Fruit fly (Drosophila melanogaster) whole organism, prepupa: ENCODE measurements around the gene Sh.
A peak's percentile ranks its signal among the peaks of the same experiment; 100 is the strongest.

Experiments used
- CG10631 ChIP-seq: fragments of 200-800 bp; sonication (Bioruptor generic); optimal IDR thresholded peaks from 2 replicates; lab custom pipeline; 2016; ENCODE audit warnings: missing biosample characterization, missing genetic modification characterization
- CG11294 ChIP-seq: fragments of 200-800 bp; sonication (Bioruptor generic); IDR thresholded peaks from 2 replicates; pipeline ENCODE4 v1.3.6; 2022; ENCODE audit warnings: missing biosample characterization, missing genetic modification characterization
- CG11902 ChIP-seq: fragments of 200-800 bp; sonication (Bioruptor generic); optimal IDR thresholded peaks from 3 replicates; lab custom pipeline; 2016; ENCODE audit warnings: missing biosample characterization, missing genetic modification characterization
- CG15336 ChIP-seq: fragments of 200-800 bp; sonication (Bioruptor generic); IDR thresholded peaks from 2 replicates; pipeline ENCODE4 v1.3.6; 2022; ENCODE audit warnings: missing biosample characterization, missing genetic modification characterization
- CG32006 ChIP-seq: fragments of 200-800 bp; sonication (Bioruptor generic); optimal IDR thresholded peaks from 3 replicates; lab custom pipeline; 2017; ENCODE audit warnings: missing biosample characterization, mild to moderate bottlenecking, missing genetic modification characterization
- CG34406 ChIP-seq: fragments of 200-800 bp; sonication (Bioruptor generic); optimal IDR thresholded peaks from 3 replicates; lab custom pipeline; 2016; ENCODE audit warnings: missing biosample characterization, missing genetic modification characterization
- CG4318 ChIP-seq: fragments of 200-800 bp; sonication (Bioruptor generic); optimal IDR thresholded peaks from 3 replicates; lab custom pipeline; 2017; ENCODE audit warnings: missing biosample characterization, mild to moderate bottlenecking, missing genetic modification characterization
- CG6163 ChIP-seq: fragments of 200-800 bp; sonication (Bioruptor generic); IDR thresholded peaks from 3 replicates; pipeline ENCODE4 v1.3.6; 2022; ENCODE audit warnings: missing biosample characterization, missing genetic modification characterization
- CG6276 ChIP-seq: fragments of 200-800 bp; sonication (Bioruptor generic); optimal IDR thresholded peaks from 2 replicates; lab custom pipeline; 2017; ENCODE audit warnings: missing biosample characterization, mild to moderate bottlenecking, missing genetic modification characterization
- CG8119 ChIP-seq: fragments of 200-800 bp; sonication (Bioruptor generic); IDR thresholded peaks from 3 replicates; pipeline ENCODE4 v1.3.6; 2022; ENCODE audit warnings: missing biosample characterization, missing genetic modification characterization
- CG8319 ChIP-seq: fragments of 200-800 bp; sonication (Bioruptor generic); optimal IDR thresholded peaks from 3 replicates; lab custom pipeline; 2016; ENCODE audit warnings: missing biosample characterization, missing genetic modification characterization
- CG9139 ChIP-seq: fragments of 200-800 bp; sonication (Bioruptor generic); optimal IDR thresholded peaks from 3 replicates; lab custom pipeline; 2017; ENCODE audit warnings: missing biosample characterization, mild to moderate bottlenecking, missing genetic modification characterization
- Eip75B ChIP-seq: fragments of 200-800 bp; sonication (Bioruptor generic); optimal IDR thresholded peaks from 3 replicates; lab custom pipeline; 2016; ENCODE audit warnings: missing biosample characterization, missing genetic modification characterization
- Eip78C ChIP-seq: fragments of 200-800 bp; sonication (Bioruptor generic); peaks from one replicate; lab custom pipeline; 2016; ENCODE audit warnings: missing biosample characterization, missing genetic modification characterization
- Eip93F ChIP-seq: fragments of 200-800 bp; sonication (Bioruptor generic); optimal IDR thresholded peaks from 2 replicates; lab custom pipeline; 2016; ENCODE audit warnings: missing biosample characterization, mild to moderate bottlenecking, missing genetic modification characterization
- Gug ChIP-seq: fragments of 200-800 bp; sonication (Bioruptor generic); IDR thresholded peaks from 2 replicates; pipeline ENCODE4 v1.3.6; 2022; ENCODE audit warnings: missing biosample characterization, missing genetic modification characterization
- Hr39 ChIP-seq: fragments of 200-800 bp; sonication (Bioruptor generic); optimal IDR thresholded peaks from 2 replicates; lab custom pipeline; 2016; ENCODE audit warnings: missing biosample characterization, missing genetic modification characterization
- Lpt ChIP-seq: fragments of 200-800 bp; sonication (Bioruptor generic); optimal IDR thresholded peaks from 3 replicates; lab custom pipeline; 2016; ENCODE audit warnings: missing biosample characterization, missing genetic modification characterization
- Met ChIP-seq: fragments of 200-800 bp; sonication (Bioruptor generic); optimal IDR thresholded peaks from 3 replicates; lab custom pipeline; 2016; ENCODE audit warnings: missing biosample characterization, missing genetic modification characterization
- OdsH ChIP-seq: fragments of 200-800 bp; sonication (Bioruptor generic); optimal IDR thresholded peaks from 3 replicates; lab custom pipeline; 2016; ENCODE audit warnings: missing biosample characterization, missing genetic modification characterization
- dac ChIP-seq: fragments of 200-800 bp; sonication (Bioruptor generic); optimal IDR thresholded peaks from 2 replicates; lab custom pipeline; 2017; ENCODE audit warnings: missing biosample characterization, mild to moderate bottlenecking, missing genetic modification characterization
- eg ChIP-seq: fragments of 200-800 bp; sonication (Bioruptor generic); IDR thresholded peaks from 3 replicates; pipeline ENCODE4 v1.3.6; 2022; ENCODE audit warnings: missing biosample characterization, missing genetic modification characterization
- fd59A ChIP-seq: fragments of 200-800 bp; sonication (Bioruptor generic); optimal IDR thresholded peaks from 2 replicates; lab custom pipeline; 2017; ENCODE audit warnings: missing biosample characterization, mild to moderate bottlenecking, missing genetic modification characterization, missing genetic modification reagents
- fd85E ChIP-seq: fragments of 200-800 bp; sonication (Bioruptor generic); optimal IDR thresholded peaks from 3 replicates; lab custom pipeline; 2016; ENCODE audit warnings: missing biosample characterization, missing genetic modification characterization
- fkh ChIP-seq: fragments of 200-800 bp; sonication (Bioruptor generic); optimal IDR thresholded peaks from 3 replicates; lab custom pipeline; 2017; ENCODE audit warnings: missing biosample characterization, mild to moderate bottlenecking, missing genetic modification characterization, moderate library complexity
- lz ChIP-seq: fragments of 200-800 bp; sonication (Bioruptor generic); optimal IDR thresholded peaks from 3 replicates; lab custom pipeline; 2016; ENCODE audit warnings: missing biosample characterization, missing genetic modification characterization
- net ChIP-seq: fragments of 200-800 bp; sonication (Bioruptor generic); optimal IDR thresholded peaks from 3 replicates; lab custom pipeline; 2016; ENCODE audit warnings: missing biosample characterization, missing genetic modification characterization
- salr ChIP-seq, 2 experiments: fragments of 200-800 bp; sonication (Bioruptor generic); optimal IDR thresholded peaks; 3 replicates each; lab custom pipeline; 2016 to 2018; ENCODE audit warnings: missing biosample characterization in 2 of 2, missing genetic modification characterization in 2 of 2, mild to moderate bottlenecking in 1 of 2
- spab ChIP-seq: fragments of 200-800 bp; sonication (Bioruptor generic); optimal IDR thresholded peaks from 2 replicates; lab custom pipeline; 2017; ENCODE audit warnings: missing biosample characterization, mild to moderate bottlenecking, missing genetic modification characterization, missing genetic modification reagents
- ss ChIP-seq, 2 experiments: fragments of 200-800 bp; sonication (Bioruptor generic); optimal IDR thresholded peaks; 2 replicates in 1 of 2; 3 replicates in 1 of 2; lab custom pipeline; 2017 to 2018; ENCODE audit warnings: mild to moderate bottlenecking in 2 of 2, missing biosample characterization in 2 of 2, missing genetic modification characterization in 2 of 2, moderate library complexity in 1 of 2
- vri ChIP-seq: fragments of 200-800 bp; sonication (Bioruptor generic); optimal IDR thresholded peaks from 3 replicates; lab custom pipeline; 2016; ENCODE audit warnings: missing biosample characterization, mild to moderate bottlenecking, missing genetic modification characterization

Gene Sh

DNA sequence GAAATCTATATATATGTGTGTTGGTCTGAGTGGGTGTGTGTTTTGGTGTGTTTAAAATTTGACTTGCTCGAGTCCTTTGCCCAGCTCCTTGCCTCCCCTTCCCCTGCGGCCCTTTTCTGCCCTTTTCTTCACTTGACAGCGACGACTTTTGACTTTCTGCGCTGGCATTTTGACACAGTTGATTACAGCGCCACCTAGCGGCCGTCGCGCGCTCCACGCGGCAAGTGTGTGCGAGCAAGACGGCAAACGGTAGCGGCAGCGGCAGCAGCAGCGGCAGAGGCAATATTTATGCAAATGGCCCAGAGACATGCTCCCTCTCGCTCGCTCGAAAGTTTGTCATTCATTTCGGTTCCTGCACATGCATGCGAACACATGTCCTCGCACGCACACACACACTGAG, 10.9 kb downstream of the Sh start:
- no peak for TF ChIP-seq fd85E
- TF ChIP-seq CG34406 = no peak
- no peak for TF ChIP-seq vri (GFP tag; lab: Kevin White, UChicago)
- no peak for TF ChIP-seq fkh (GFP tag; lab: Kevin White, UChicago)
- TF ChIP-seq eg = no peak
- no peak for TF ChIP-seq dac (GFP tag; lab: Kevin White, UChicago)
- TF ChIP-seq CG4318 (GFP tag; lab: Kevin White, UChicago) = no peak
- TF ChIP-seq CG11294 (GFP tag; lab: Robert Waterston, UW) = no peak
- TF ChIP-seq Met (GFP tag; lab: Kevin White, UChicago) = no peak
- no peak for TF ChIP-seq fd59A
- no peak for TF ChIP-seq Hr39 (GFP tag; lab: Kevin White, UChicago)
- no peak for TF ChIP-seq Gug (GFP tag; lab: Robert Waterston, UW)
- no peak for TF ChIP-seq Eip93F (GFP tag; lab: Kevin White, UChicago)
- TF ChIP-seq OdsH (GFP tag; lab: Kevin White, UChicago) = no peak
- no peak for TF ChIP-seq Lpt (GFP tag; lab: Kevin White, UChicago)
- TF ChIP-seq CG11902 = no peak
- TF ChIP-seq CG10631 (GFP tag; lab: Kevin White, UChicago) = no peak
- TF ChIP-seq, all 60 proteins: peak for 0

dm6 chrX:18043691-18044090, 19.4 kb downstream of the Sh start, which contains the start of gene CG15373:
Gene CG15373, plus strand, starts transcription at chrX:18043991.
- no peak for TF ChIP-seq fkh (GFP tag; lab: Kevin White, UChicago)
- TF ChIP-seq Eip78C = no peak
- TF ChIP-seq lz (GFP tag; lab: Kevin White, UChicago) = no peak
- TF ChIP-seq CG6163 (GFP tag; lab: Robert Waterston, UW) = no peak
- TF ChIP-seq ss (GFP tag; optimal IDR thresholded peaks at IDR 0.05; lab: Kevin White, UChicago) = no peak

dm6 chrX:18023615-18024163, 39.4 kb downstream of the Sh start, which contains the start of gene CG6867:
Gene CG6867, plus strand, starts transcription at chrX:18023870.
- TF ChIP-seq OdsH (GFP tag; lab: Kevin White, UChicago) (no peak), CG15336 (peak; percentile 26; the same call in 1 of the 2 replicates), Eip78C (peak; percentile 11)
- TF ChIP-seq, all 60 proteins: peak for 2

dm6 chrX:18018437-18019100, 44.5 kb downstream of the Sh start:
- no peak for TF ChIP-seq CG9139 (GFP tag; lab: Kevin White, UChicago)
- TF ChIP-seq Eip75B (GFP tag; lab: Kevin White, UChicago) = no peak
- TF ChIP-seq CG8319 (GFP tag; lab: Kevin White, UChicago) = no peak

DNA sequence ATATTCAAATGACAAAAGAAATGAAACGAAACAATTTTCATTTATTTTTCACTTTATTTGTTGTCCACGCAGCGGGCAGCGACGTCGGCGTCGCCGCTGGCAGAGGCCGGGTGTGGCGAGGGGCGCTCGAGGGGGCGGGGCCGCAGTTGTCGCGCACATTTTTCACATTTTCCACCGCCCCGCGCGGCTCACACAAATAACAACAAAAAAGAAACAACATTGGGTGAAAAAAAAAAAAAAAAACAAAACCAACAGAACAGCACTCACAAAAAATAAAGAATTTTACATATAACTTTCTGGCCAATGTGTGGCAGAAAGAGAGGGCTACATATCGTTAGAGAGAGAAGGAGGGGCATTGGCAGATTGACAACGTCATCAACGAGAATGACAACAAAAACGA, 48.4 kb downstream of the Sh start:
- peak; percentile 56 for TF ChIP-seq CG6276 (GFP tag; lab: Kevin White, UChicago)
- TF ChIP-seq spab (GFP tag; lab: Kevin White, UChicago) = no peak
- peak; percentile 57 for TF ChIP-seq Lpt (GFP tag; lab: Kevin White, UChicago)
- TF ChIP-seq CG8119 (GFP tag; lab: Robert Waterston, UW) = peak; percentile 69
- no peak for TF ChIP-seq CG8319 (GFP tag; lab: Kevin White, UChicago)
- TF ChIP-seq CG32006 (GFP tag; lab: Kevin White, UChicago) = peak; percentile 2
- peak; percentile 64 for TF ChIP-seq Gug (GFP tag; lab: Robert Waterston, UW)
- TF ChIP-seq CG15336 = peak; percentile 80
- peak; percentile 93 for TF ChIP-seq eg
- peak; percentile 6 for TF ChIP-seq net (GFP tag; lab: Kevin White, UChicago)
- no peak for TF ChIP-seq vri (GFP tag; lab: Kevin White, UChicago)
- peak; percentile 83 for TF ChIP-seq CG6163 (GFP tag; lab: Robert Waterston, UW)
- peak in 1 of 2 experiments; percentile 14 for TF ChIP-seq salr (GFP tag; optimal IDR thresholded peaks at IDR 0.05; lab: Kevin White, UChicago)
- TF ChIP-seq Eip78C = peak; percentile 12
